Fruit fly (Drosophila melanogaster): ENCODE measurements around the gene CG4678.

The CG4678 gene

dm6 chrX:16651098-16651497, 44.8 kb upstream of the CG4678 start, which contains the start of the genes CG32573 and CG42512 (continued):
- TF ChIP-seq Sox102F (GFP tag; optimal IDR thresholded peaks at IDR 0.05) (no peak), Doc3 (GFP tag; IDR thresholded peaks at IDR 0.05; ENCODE audit: partially characterized antibody) (peak; percentile 62; the same call in 2 of the 3 replicates), CkIIα-i1 (GFP tag; IDR thresholded peaks at IDR 0.05) (no peak), pzg (GFP tag; optimal IDR thresholded peaks at IDR 0.05) (peak; percentile 92), CG8290 (GFP tag; optimal IDR thresholded peaks at IDR 0.05) (no peak), CG8290 (tag; optimal IDR thresholded peaks at IDR 0.05) (peak in 1 of 2 experiments; percentile 71), YL-1 (GFP tag; optimal IDR thresholded peaks at IDR 0.05) (no peak), row (GFP tag; IDR thresholded peaks at IDR 0.05) (peak; percentile 12; the same call in 1 of the 3 replicates), CG18262 (tag; optimal IDR thresholded peaks at IDR 0.05) (no peak), sna (GFP tag; IDR thresholded peaks at IDR 0.05; ENCODE audit: partially characterized antibody) (peak; percentile 59), CrebB (tag; optimal IDR thresholded peaks at IDR 0.05) (no peak), hb (GFP tag; IDR thresholded peaks at IDR 0.05; ENCODE audit: partially characterized antibody) (peak; percentile 49; the same call in 1 of the 3 replicates), CG2889 (GFP tag; IDR thresholded peaks at IDR 0.05) (no peak), Nf-YB (GFP tag; optimal IDR thresholded peaks at IDR 0.05) (no peak), tap (tag; optimal IDR thresholded peaks at IDR 0.05) (no peak), BtbVII (GFP tag; optimal IDR thresholded peaks at IDR 0.05) (no peak), Fer1 (GFP tag; optimal IDR thresholded peaks at IDR 0.05) (no peak), Bgb (GFP tag; IDR thresholded peaks at IDR 0.05; ENCODE audit: partially characterized antibody) (peak; percentile 79), CG33557 (GFP tag; optimal IDR thresholded peaks at IDR 0.05) (no peak), NC2α (GFP tag; optimal IDR thresholded peaks at IDR 0.05) (no peak), Trl (optimal IDR thresholded peaks at IDR 0.05) (no peak), Trl (GFP tag; optimal IDR thresholded peaks at IDR 0.05) (no peak), rib (GFP tag; IDR thresholded peaks at IDR 0.05) (no peak), fru (optimal IDR thresholded peaks at IDR 0.05) (no peak), CG12659 (GFP tag; optimal IDR thresholded peaks at IDR 0.05) (peak; percentile 43), Dp (GFP tag; optimal IDR thresholded peaks at IDR 0.05) (peak; percentile 95), CG13287 (GFP tag; IDR thresholded peaks at IDR 0.05; ENCODE audit: partially characterized antibody) (peak; percentile 83), CG14441 (GFP tag; IDR thresholded peaks at IDR 0.05) (no peak), phol (tag; optimal IDR thresholded peaks at IDR 0.05) (peak; percentile 20), sim (GFP tag; IDR thresholded peaks at IDR 0.05) (no peak), Oli (tag; optimal IDR thresholded peaks at IDR 0.05) (no peak), CG11696 (GFP tag; IDR thresholded peaks at IDR 0.05) (no peak), Meics (GFP tag; optimal IDR thresholded peaks at IDR 0.05) (no peak), CG12299 (tag; optimal IDR thresholded peaks at IDR 0.05) (no peak), nerfin-1 (tag; optimal IDR thresholded peaks at IDR 0.05) (no peak), bigmax (GFP tag; optimal IDR thresholded peaks at IDR 0.05) (no peak), CG1233 (GFP tag; optimal IDR thresholded peaks at IDR 0.05) (no peak), CG12391 (tag; optimal IDR thresholded peaks at IDR 0.05) (peak; percentile 23), crc (GFP tag; optimal IDR thresholded peaks at IDR 0.05) (no peak), Nf-YC (tag; optimal IDR thresholded peaks at IDR 0.05) (no peak), sc (optimal IDR thresholded peaks at IDR 0.05) (no peak), sc (GFP tag; optimal IDR thresholded peaks at IDR 0.05) (no peak), CG11560 (tag; IDR thresholded peaks at IDR 0.05) (no peak), CG17912 (GFP tag; optimal IDR thresholded peaks at IDR 0.05) (no peak), Spps (tag; optimal IDR thresholded peaks at IDR 0.05) (no peak), knrl (GFP tag; IDR thresholded peaks at IDR 0.05; ENCODE audit: partially characterized antibody) (peak; percentile 40; the same call in 1 of the 3 replicates), CG4820 (GFP tag; optimal IDR thresholded peaks at IDR 0.05) (no peak), CG16815 (GFP tag; optimal IDR thresholded peaks at IDR 0.05) (no peak), CG4282 (GFP tag; optimal IDR thresholded peaks at IDR 0.05) (no peak), CG10274 (GFP tag; optimal IDR thresholded peaks at IDR 0.05) (no peak), CG3281 (GFP tag; optimal IDR thresholded peaks at IDR 0.05) (no peak), CG10147 (GFP tag; optimal IDR thresholded peaks at IDR 0.05) (no peak)
